Worm (Caenorhabditis elegans) whole organism, midembryonic: Measurements from ENCODE around the gene cyn-12.

Experiments used
- T22C8.4 ChIP-seq: fragments of 200-800 bp; sonication (Bioruptor generic); IDR thresholded peaks from 2 replicates; pipeline ENCODE4 v1.3.6; 2022; ENCODE audit warnings: missing genetic modification characterization, missing compliant biosample characterization
- cog-1 ChIP-seq: sonication (generic microtip); optimal IDR thresholded peaks from 2 replicates; lab custom pipeline; 2016; ENCODE audit warnings: missing genetic modification characterization, missing compliant biosample characterization
- med-1 ChIP-seq: sonication (generic microtip); optimal IDR thresholded peaks from 2 replicates; lab custom pipeline; 2017; ENCODE audit warnings: missing genetic modification characterization, mild to moderate bottlenecking, missing compliant biosample characterization, antibody characterized with exemption, missing genetic modification reagents; ENCODE audit not compliant: insufficient read depth
- ref-1 ChIP-seq: fragments of 200-800 bp; sonication (Bioruptor generic); conservative IDR thresholded peaks from 2 replicates; pipeline ENCODE4 v1.3.6; 2022; ENCODE audit warnings: missing genetic modification reagents, missing genetic modification characterization, missing compliant biosample characterization
- tab-1 ChIP-seq: fragments of 200-800 bp; sonication (Bioruptor generic); IDR thresholded peaks from 2 replicates; pipeline ENCODE4 v1.3.6; 2022; ENCODE audit warnings: missing genetic modification characterization, missing compliant biosample characterization

DNA sequence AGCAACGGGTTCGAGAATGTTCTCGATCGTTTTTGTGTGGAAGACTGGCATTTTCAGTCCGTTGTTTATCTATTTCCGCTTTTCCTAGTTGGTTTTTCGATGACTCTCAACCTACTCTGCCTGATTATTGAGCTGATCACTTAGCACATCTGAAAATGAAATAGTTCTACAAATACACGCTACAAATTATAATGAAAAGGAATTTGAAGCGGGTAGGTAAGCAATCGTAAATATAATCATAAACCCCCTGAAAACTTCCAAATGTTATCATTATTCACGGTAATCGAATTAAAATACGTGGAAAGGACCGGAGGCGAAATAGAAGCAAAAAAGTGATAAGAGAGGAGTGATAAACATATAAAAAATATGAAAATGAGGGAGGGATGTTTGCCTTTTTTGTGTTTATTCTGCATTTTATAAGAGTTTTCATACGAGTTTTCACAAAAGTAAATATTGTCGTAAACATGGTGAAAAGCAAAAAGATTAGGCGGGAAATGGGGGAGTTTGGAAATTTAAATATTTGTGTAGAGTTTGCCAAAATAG lies 38.7 kb downstream of the cyn-12 start, which contains the start of gene deb-1:
- no peak for TF ChIP-seq T22C8.4 (GFP tag; lab: Robert Waterston, UW)
- no peak for TF ChIP-seq ref-1
- TF ChIP-seq tab-1 (GFP tag; lab: Robert Waterston, UW) = no peak
- TF ChIP-seq cog-1 (tag; lab: Kevin White, UChicago) = no peak
- TF ChIP-seq med-1 (GFP tag; lab: Kevin White, UChicago) = no peak
